Worm (Caenorhabditis elegans): ENCODE data around the gene Y48E1C.1.

Y48E1C.1 gene

DNA sequence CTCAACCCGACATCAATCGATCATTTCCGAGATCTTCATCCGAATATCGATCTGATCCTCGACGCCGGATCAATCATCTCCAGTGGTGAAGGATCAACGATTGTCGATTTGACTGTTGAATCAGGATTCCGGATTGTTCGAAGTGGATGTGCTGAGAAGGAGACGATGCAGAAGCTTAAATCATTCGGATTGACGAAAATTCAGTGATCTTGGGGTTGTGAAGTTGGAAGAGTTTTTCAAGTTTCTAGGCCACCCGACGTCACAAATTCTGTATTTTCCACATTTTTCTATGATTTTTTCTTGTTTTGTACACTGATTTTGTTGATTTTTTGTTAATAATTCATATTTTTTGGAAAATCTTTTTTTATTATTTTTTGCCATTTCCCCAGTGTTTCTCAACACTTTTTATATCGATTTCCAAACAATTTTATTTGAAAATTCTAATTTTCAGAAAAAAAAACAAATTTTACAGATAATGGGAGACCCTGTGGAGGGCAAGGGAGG is at the start of gene Y48E1C.1:
Gene Y48E1C.1 (plus strand): TSS at position 454 of the 504 bp plus-strand sequence.
- TF ChIP-seq nhr-20 (tag; optimal IDR thresholded peaks at IDR 0.05) (no peak), nhr-12 (tag; optimal IDR thresholded peaks at IDR 0.05) (no peak), efl-1 (optimal IDR thresholded peaks at IDR 0.05) (no peak), efl-1 (GFP tag; optimal IDR thresholded peaks at IDR 0.05 in 1 of 2) (peak in 1 of 2 experiments; percentile 13), efl-3 (GFP tag; optimal IDR thresholded peaks at IDR 0.05) (no peak)

DNA sequence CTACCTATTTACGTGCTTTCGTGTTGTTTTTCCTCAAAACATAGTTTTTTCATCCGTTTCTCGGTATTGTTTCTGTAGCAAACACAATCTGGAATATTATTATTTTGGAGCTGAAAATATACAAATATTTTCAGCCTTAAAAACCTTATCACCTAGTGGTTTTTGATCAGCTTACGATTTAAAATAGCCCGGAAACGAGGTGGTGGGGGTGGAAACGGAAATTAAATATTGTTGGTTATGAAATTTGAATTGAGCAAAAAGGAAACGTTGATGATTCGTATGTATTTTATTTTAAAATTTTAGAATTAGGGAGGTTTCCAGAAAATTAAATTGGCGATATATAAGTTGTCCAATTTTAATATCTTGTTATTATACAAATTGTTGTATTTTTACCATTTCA is 47.0 kb upstream of the Y48E1C.1 start:
- TF ChIP-seq ztf-4 (tag; optimal IDR thresholded peaks at IDR 0.05) = no peak
- TF ChIP-seq ceh-88 (GFP tag; IDR thresholded peaks at IDR 0.05) = no peak
- TF ChIP-seq jun-1 (tag; optimal IDR thresholded peaks at IDR 0.05) = no peak
- TF ChIP-seq nhr-47 (tag; optimal IDR thresholded peaks at IDR 0.05) = no peak
- TF ChIP-seq hlh-4 (tag; optimal IDR thresholded peaks at IDR 0.05) = no peak
- no peak for TF ChIP-seq efl-3 (GFP tag; optimal IDR thresholded peaks at IDR 0.05)
- no peak for TF ChIP-seq Y116A8C.19 (tag; optimal IDR thresholded peaks at IDR 0.05; ENCODE audit: borderline replicate concordance)
- no peak for TF ChIP-seq blmp-1 (tag; optimal IDR thresholded peaks at IDR 0.05)
- no peak for TF ChIP-seq isw-1 (GFP tag; IDR thresholded peaks at IDR 0.05)
- no peak for TF ChIP-seq tbx-2 (tag; optimal IDR thresholded peaks at IDR 0.05)
- no peak for TF ChIP-seq lin-35 (GFP tag; optimal IDR thresholded peaks at IDR 0.05)
- no peak for TF ChIP-seq pag-3 (tag; optimal IDR thresholded peaks at IDR 0.05; ENCODE audit: borderline replicate concordance, insufficient read depth)
- no peak for TF ChIP-seq snu-23 (GFP tag; optimal IDR thresholded peaks at IDR 0.05)
- no peak for TF ChIP-seq lin-15B (tag; optimal IDR thresholded peaks at IDR 0.05)
- TF ChIP-seq fkh-10 (GFP tag; optimal IDR thresholded peaks at IDR 0.05) = no peak
- no peak for TF ChIP-seq vab-15 (tag; optimal IDR thresholded peaks at IDR 0.05)
- TF ChIP-seq nhr-76 (tag; optimal IDR thresholded peaks at IDR 0.05) = no peak
- TF ChIP-seq nhr-20 (tag; optimal IDR thresholded peaks at IDR 0.05) = no peak
- no peak for TF ChIP-seq ceh-8 (GFP tag; optimal IDR thresholded peaks at IDR 0.05)

DNA sequence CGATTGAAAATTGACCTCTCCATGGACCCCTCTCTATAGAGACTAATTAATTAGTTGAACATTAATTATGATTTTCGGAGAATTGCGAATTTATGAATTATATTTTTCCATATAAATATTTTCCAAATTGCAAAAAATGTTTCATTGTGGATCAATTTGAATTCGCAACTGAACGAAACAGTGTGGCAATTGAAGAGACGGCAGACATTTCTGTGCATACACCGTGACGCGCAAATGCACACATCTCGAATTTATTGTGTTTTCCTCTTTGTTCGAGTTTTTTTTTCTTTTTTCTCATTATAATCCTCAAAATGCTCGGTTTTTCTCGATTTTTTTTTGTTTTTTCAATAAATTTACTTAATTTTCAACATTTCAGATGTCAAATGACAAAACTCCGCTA is 45.6 kb upstream of the Y48E1C.1 start, which contains the start of gene Y48C3A.20:
Gene Y48C3A.20 (plus strand): TSS at position 377 of the 400 bp plus-strand sequence.
- TF ChIP-seq lin-13 (GFP tag; optimal IDR thresholded peaks at IDR 0.05) = peak; percentile 46
- peak; percentile 74 to 82 (median 81) for TF ChIP-seq ceh-82 (tag; optimal IDR thresholded peaks at IDR 0.05)
- peak; percentile 66 for TF ChIP-seq C16A3.4 (tag; optimal IDR thresholded peaks at IDR 0.05)
- no peak for TF ChIP-seq swsn-7 (tag; optimal IDR thresholded peaks at IDR 0.05)
- no peak for TF ChIP-seq ces-1 (GFP tag; optimal IDR thresholded peaks at IDR 0.05)
- TF ChIP-seq ceh-63 (GFP tag; optimal IDR thresholded peaks at IDR 0.05) = no peak
- peak; percentile 49 for TF ChIP-seq lin-15B (tag; optimal IDR thresholded peaks at IDR 0.05)
- peak; percentile 79 to 84 (median 81) for TF ChIP-seq dpl-1 (GFP tag; optimal IDR thresholded peaks at IDR 0.05)
- no peak for TF ChIP-seq egl-27 (tag; optimal IDR thresholded peaks at IDR 0.05)
- no peak for TF ChIP-seq unc-62 (GFP tag; optimal IDR thresholded peaks at IDR 0.05)
- peak; percentile 83 to 86 for TF ChIP-seq efl-1 (optimal IDR thresholded peaks at IDR 0.05)
- TF ChIP-seq efl-1 (GFP tag; optimal IDR thresholded peaks at IDR 0.05 in 1 of 2) = peak; percentile 84 to 98
- TF ChIP-seq lin-35 (GFP tag; optimal IDR thresholded peaks at IDR 0.05) = peak; percentile 85 to 86
- TF ChIP-seq aly-2 (tag; optimal IDR thresholded peaks at IDR 0.05) = no peak
- no peak for TF ChIP-seq nhr-71 (tag; optimal IDR thresholded peaks at IDR 0.05)
- TF ChIP-seq sup-37 (GFP tag; optimal IDR thresholded peaks at IDR 0.05) = peak; percentile 8
- no peak for TF ChIP-seq ets-5 (GFP tag; IDR thresholded peaks at IDR 0.05)
- no peak for TF ChIP-seq nhr-11 (tag; optimal IDR thresholded peaks at IDR 0.05)
- peak; percentile 67 for TF ChIP-seq isw-1 (GFP tag; IDR thresholded peaks at IDR 0.05)
- TF ChIP-seq skn-1 (tag; optimal IDR thresholded peaks at IDR 0.05) = peak; percentile 77
- peak; percentile 73 for TF ChIP-seq fos-1 (tag; optimal IDR thresholded peaks at IDR 0.05)
- no peak for TF ChIP-seq hlh-4 (tag; optimal IDR thresholded peaks at IDR 0.05)
- TF ChIP-seq unc-98 (GFP tag; IDR thresholded peaks at IDR 0.05) = no peak
- peak; percentile 67 for TF ChIP-seq irx-1 (tag; optimal IDR thresholded peaks at IDR 0.05)
- no peak for TF ChIP-seq lir-3 (tag; optimal IDR thresholded peaks at IDR 0.05; ENCODE audit: poor library complexity)
- peak in 1 of 2 experiments; percentile 13 for TF ChIP-seq ztf-11 (tag; optimal IDR thresholded peaks at IDR 0.05)
- no peak for TF ChIP-seq aha-1 (tag; optimal IDR thresholded peaks at IDR 0.05)
- TF ChIP-seq F16B12.6 (tag; optimal IDR thresholded peaks at IDR 0.05) = peak; percentile 99
- TF ChIP-seq nhr-19 (GFP tag; conservative IDR thresholded peaks at IDR 0.05) = peak; percentile 72; the same call in 1 of the 2 replicates
- peak; percentile 75 for TF ChIP-seq xbp-1 (tag; optimal IDR thresholded peaks at IDR 0.05)
- TF ChIP-seq mef-2 (tag; optimal IDR thresholded peaks at IDR 0.05) = no peak
- no peak for TF ChIP-seq nhr-47 (tag; optimal IDR thresholded peaks at IDR 0.05)
- peak; percentile 71 for TF ChIP-seq C04F5.9 (tag; optimal IDR thresholded peaks at IDR 0.05)
- TF ChIP-seq vab-15 (tag; optimal IDR thresholded peaks at IDR 0.05) = no peak
- TF ChIP-seq grh-1 (GFP tag; IDR thresholded peaks at IDR 0.05) = no peak; the same call in 1 of the 2 replicates

Data from whole organism, L1 larva.